Worm (Caenorhabditis elegans): Measurements from ENCODE around the gene T07G12.4.

Gene T07G12.4

ce11 chrIV:10533639-10534038, 4.8 kb downstream of the T07G12.4 start, which contains the start of gene T07G12.3:
Gene T07G12.3, plus strand, starts transcription at chrIV:10533939.
- TF ChIP-seq skn-1 (tag; optimal IDR thresholded peaks at IDR 0.05) = no peak
- TF ChIP-seq rbr-2 (tag; optimal IDR thresholded peaks at IDR 0.05) = no peak
- TF ChIP-seq egl-27 (tag; optimal IDR thresholded peaks at IDR 0.05) = no peak
- no peak for TF ChIP-seq ceh-62 (tag; optimal IDR thresholded peaks at IDR 0.05)
- TF ChIP-seq D1046.2 (GFP tag; IDR thresholded peaks at IDR 0.05) = no peak
- TF ChIP-seq F49E8.2 (tag; optimal IDR thresholded peaks at IDR 0.05; ENCODE audit: borderline replicate concordance) = no peak
- TF ChIP-seq snpc-1.2 (GFP tag; IDR thresholded peaks at IDR 0.05) = no peak
- TF ChIP-seq nhr-237 (tag; optimal IDR thresholded peaks at IDR 0.05) = no peak
- no peak for TF ChIP-seq lsy-2 (tag; optimal IDR thresholded peaks at IDR 0.05)
- TF ChIP-seq nhr-10 (tag; optimal IDR thresholded peaks at IDR 0.05) = no peak
- no peak for TF ChIP-seq sdz-12 (GFP tag; optimal IDR thresholded peaks at IDR 0.05)

ce11 chrIV:10530648-10531047, 7.8 kb downstream of the T07G12.4 start, which contains the start of gene T07G12.2:
Gene T07G12.2, plus strand, starts transcription at chrIV:10530709.
- TF ChIP-seq zag-1 (tag; optimal IDR thresholded peaks at IDR 0.05) (no peak), pqm-1 (tag; optimal IDR thresholded peaks at IDR 0.05) (no peak), madf-9 (GFP tag; conservative IDR thresholded peaks at IDR 0.05) (no peak), aha-1 (tag) (peak; percentile 95), ceh-44 (GFP tag; IDR thresholded peaks at IDR 0.05) (no peak)

DNA sequence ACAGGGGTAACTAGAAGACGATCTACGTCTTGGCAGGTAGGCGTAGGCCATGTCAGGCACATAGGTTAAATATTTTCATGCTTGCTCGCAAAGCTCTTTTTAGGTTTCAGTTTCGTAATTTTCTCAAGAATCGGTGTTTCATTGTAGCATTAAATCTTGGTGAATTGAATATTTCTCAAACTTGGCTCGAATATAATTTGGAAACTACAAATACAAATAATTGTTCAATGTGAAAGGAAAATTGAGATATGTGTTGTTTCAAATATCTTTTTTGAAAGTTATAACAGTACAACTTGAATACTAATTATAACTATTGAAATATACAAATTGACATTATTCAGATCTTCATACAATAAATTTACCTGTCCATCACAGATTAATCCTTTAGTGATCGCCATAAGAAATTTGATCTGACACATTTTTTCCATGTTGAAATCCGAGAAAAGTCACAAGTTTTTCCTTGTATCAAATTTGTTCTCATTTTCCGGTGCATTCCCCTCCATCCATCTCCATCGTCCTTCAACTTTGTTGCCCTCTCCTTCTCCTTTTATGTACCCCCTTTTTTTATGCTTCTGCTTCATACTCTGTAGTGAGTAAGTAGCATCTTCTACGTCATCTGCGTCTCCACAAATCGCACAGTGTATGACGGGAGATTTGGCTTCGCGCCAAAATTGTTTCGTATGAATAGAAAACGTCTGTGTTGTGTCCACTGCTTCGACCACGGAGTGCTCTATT, 14.2 kb downstream of the T07G12.4 start, which contains the start of gene C02F4.5:
Gene C02F4.5 (minus strand): TSS at position 51 of the 735 bp plus-strand sequence.
- no peak for TF ChIP-seq F26F4.8 (GFP tag; conservative IDR thresholded peaks at IDR 0.05)
- TF ChIP-seq aha-1 (tag) = peak; percentile 57
- no peak for TF ChIP-seq spr-3 (GFP tag; optimal IDR thresholded peaks at IDR 0.05)
- no peak for TF ChIP-seq F10B5.3 (tag; optimal IDR thresholded peaks at IDR 0.05)
- no peak for TF ChIP-seq zfp-2 (tag; optimal IDR thresholded peaks at IDR 0.05)
- TF ChIP-seq ctbp-1 (GFP tag; IDR thresholded peaks at IDR 0.05) = no peak
- no peak for TF ChIP-seq nhr-48 (tag; optimal IDR thresholded peaks at IDR 0.05)
- TF ChIP-seq lin-13 (GFP tag; optimal IDR thresholded peaks at IDR 0.05) = no peak
- no peak for TF ChIP-seq mes-2 (tag; optimal IDR thresholded peaks at IDR 0.05; ENCODE audit: poor library complexity, severe bottlenecking)
- 0 out of 2 replicates have a peak, but pooled peaks have one; percentile 20 for TF ChIP-seq Y48G9A.11 (GFP tag; IDR thresholded peaks at IDR 0.05)
- TF ChIP-seq fkh-10 (GFP tag; optimal IDR thresholded peaks at IDR 0.05) = peak; percentile 49
- no peak for TF ChIP-seq dpl-1 (GFP tag; optimal IDR thresholded peaks at IDR 0.05)
- no peak for TF ChIP-seq nhr-25 (tag; optimal IDR thresholded peaks at IDR 0.05; ENCODE audit: borderline replicate concordance, insufficient read depth)
- TF ChIP-seq ama-1 (optimal IDR thresholded peaks at IDR 0.05) = no peak

DNA sequence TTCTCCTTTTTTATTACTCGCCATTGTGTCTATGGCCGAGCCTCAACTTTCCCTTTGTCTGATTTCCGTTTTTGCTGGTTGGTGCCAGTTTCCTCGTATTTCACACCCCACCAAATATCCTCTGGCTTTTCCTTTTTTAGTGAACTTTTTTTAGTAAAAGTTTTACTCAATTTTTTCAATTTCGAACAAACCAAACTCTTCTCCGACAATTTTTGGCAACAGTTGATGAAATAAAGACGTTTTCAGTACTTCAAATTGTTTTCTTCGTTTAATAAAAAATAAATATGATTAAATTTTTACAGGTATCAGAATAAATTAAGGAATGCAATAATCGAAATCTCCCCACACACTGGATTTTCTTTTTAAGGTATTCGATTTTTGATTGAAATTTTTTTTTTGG, 17.4 kb downstream of the T07G12.4 start, which contains the start of gene cal-4:
Gene cal-4 (plus strand): TSS at position 301 of the 400 bp plus-strand sequence.
- TF ChIP-seq hlh-11 (tag; optimal IDR thresholded peaks at IDR 0.05) (no peak), unc-62 (GFP tag; optimal IDR thresholded peaks at IDR 0.05 in 1 of 2) (no peak), unc-62 (tag; optimal IDR thresholded peaks at IDR 0.05) (no peak), daf-12 (tag; optimal IDR thresholded peaks at IDR 0.05) (no peak), aly-2 (tag; optimal IDR thresholded peaks at IDR 0.05) (no peak), aha-1 (tag) (peak; percentile 57)

- no peak for TF ChIP-seq set-16 (GFP tag; IDR thresholded peaks at IDR 0.05)
- no peak for TF ChIP-seq lin-15B (tag; optimal IDR thresholded peaks at IDR 0.05)
- TF ChIP-seq ceh-82 (tag; optimal IDR thresholded peaks at IDR 0.05) = no peak
- no peak for TF ChIP-seq ama-1 (optimal IDR thresholded peaks at IDR 0.05)
- no peak for TF ChIP-seq aha-1 (tag)
- TF ChIP-seq snpc-4 (tag; optimal IDR thresholded peaks at IDR 0.05) = no peak
- TF ChIP-seq Y5F2A.4 (GFP tag; optimal IDR thresholded peaks at IDR 0.05) = no peak
- TF ChIP-seq lin-1 (GFP tag; IDR thresholded peaks at IDR 0.05) = no peak
- TF ChIP-seq ceh-28 (tag; optimal IDR thresholded peaks at IDR 0.05) = no peak
- TF ChIP-seq hmg-1.1 (GFP tag; IDR thresholded peaks at IDR 0.05) = no peak
These were observed 19.8 kb downstream of the T07G12.4 start for ce11 chrIV:10518652-10519051.

Data from whole organism, L4 larva.